Worm (Caenorhabditis elegans) whole organism, L2 larva: ENCODE measurements around the gene dph-3.

Experiments used
- C34F6.9 ChIP-seq: fragments of 150-350 bp; optimal IDR thresholded peaks from 2 replicates; lab custom pipeline; 2014; ENCODE audit warnings: missing biosample characterization, missing genetic modification characterization
- F13H6.1 ChIP-seq: sonication (generic microtip); optimal IDR thresholded peaks from 2 replicates; lab custom pipeline; 2016; ENCODE audit warnings: missing genetic modification characterization, missing compliant biosample characterization
- R02D3.7 ChIP-seq: fragments of 150-350 bp; optimal IDR thresholded peaks from 2 replicates; lab custom pipeline; 2014; ENCODE audit warnings: missing biosample characterization, missing genetic modification characterization
- Y55F3AM.14 ChIP-seq: fragments of 200-800 bp; sonication (Bioruptor generic); optimal IDR thresholded peaks from 2 replicates; lab custom pipeline; 2018; ENCODE audit warnings: mild to moderate bottlenecking, missing genetic modification characterization, missing compliant biosample characterization
- ZK546.5 ChIP-seq: sonication (generic microtip); optimal IDR thresholded peaks from 2 replicates; lab custom pipeline; 2017; ENCODE audit warnings: missing biosample characterization, missing genetic modification characterization
- alr-1 ChIP-seq: fragments of 150-350 bp; optimal IDR thresholded peaks from 2 replicates; lab custom pipeline; 2014; ENCODE audit warnings: missing biosample characterization, missing genetic modification characterization
- aly-2 ChIP-seq: fragments of 150-350 bp; optimal IDR thresholded peaks from 2 replicates; lab custom pipeline; 2014; ENCODE audit warnings: missing biosample characterization, missing genetic modification characterization
- ama-1 ChIP-seq: fragments of 150-350 bp; optimal IDR thresholded peaks from 2 replicates; lab custom pipeline; 2018; ENCODE audit warnings: inconsistent platforms
- blmp-1 ChIP-seq: sonication (generic microtip); optimal IDR thresholded peaks from 2 replicates; lab custom pipeline; 2017; ENCODE audit warnings: missing genetic modification characterization, mild to moderate bottlenecking, missing compliant biosample characterization, antibody characterized with exemption, moderate library complexity; ENCODE audit not compliant: insufficient read depth
- ceh-16 ChIP-seq: fragments of 150-350 bp; optimal IDR thresholded peaks from 2 replicates; lab custom pipeline; 2014; ENCODE audit warnings: missing biosample characterization, missing genetic modification characterization
- ceh-82 ChIP-seq: fragments of 150-350 bp; optimal IDR thresholded peaks from 2 replicates; lab custom pipeline; 2014; ENCODE audit warnings: missing biosample characterization, missing genetic modification characterization
- crh-2 ChIP-seq: sonication (generic microtip); optimal IDR thresholded peaks from 2 replicates; lab custom pipeline; 2017; ENCODE audit warnings: missing biosample characterization, missing genetic modification characterization
- dmd-4 ChIP-seq: sonication (generic microtip); optimal IDR thresholded peaks from 2 replicates; lab custom pipeline; 2017; ENCODE audit warnings: missing biosample characterization, missing genetic modification characterization
- egl-27 ChIP-seq: sonication (generic microtip); optimal IDR thresholded peaks from 3 replicates; lab custom pipeline; 2017; ENCODE audit warnings: missing biosample characterization, missing genetic modification reagents, missing genetic modification characterization
- elt-1 ChIP-seq: fragments of 150-350 bp; optimal IDR thresholded peaks from 2 replicates; lab custom pipeline; 2014; ENCODE audit warnings: missing biosample characterization, missing genetic modification characterization
- elt-3 ChIP-seq: sonication (generic microtip); optimal IDR thresholded peaks from 2 replicates; lab custom pipeline; 2017; ENCODE audit warnings: missing biosample characterization, missing genetic modification characterization
- fos-1 ChIP-seq: fragments of 150-350 bp; optimal IDR thresholded peaks from 2 replicates; lab custom pipeline; 2014; ENCODE audit warnings: missing biosample characterization, missing genetic modification characterization
- gmeb-1 ChIP-seq: fragments of 150-350 bp; optimal IDR thresholded peaks from 2 replicates; lab custom pipeline; 2014; ENCODE audit warnings: missing biosample characterization, missing genetic modification characterization
- lin-11 ChIP-seq: fragments of 150-350 bp; sonication (generic microtip); optimal IDR thresholded peaks from 2 replicates; lab custom pipeline; 2014; ENCODE audit warnings: missing biosample characterization, missing genetic modification characterization, inconsistent platforms, mixed read lengths
- lin-13 ChIP-seq: fragments of 150-350 bp; optimal IDR thresholded peaks from 2 replicates; lab custom pipeline; 2014; ENCODE audit warnings: missing biosample characterization, missing genetic modification reagents, missing genetic modification characterization
- lin-39 ChIP-seq: fragments of 150-350 bp; optimal IDR thresholded peaks from 2 replicates; lab custom pipeline; 2014; ENCODE audit warnings: missing biosample characterization, missing genetic modification reagents, missing genetic modification characterization
- lsy-2 ChIP-seq, 2 experiments: fragments of 150-350 bp in 1 of 2; sonication (generic microtip) in 1 of 2; optimal IDR thresholded peaks; 2 replicates each; lab custom pipeline; 2014 to 2017; ENCODE audit warnings: missing biosample characterization in 2 of 2, missing genetic modification characterization in 2 of 2
- mab-5 ChIP-seq: fragments of 150-350 bp; optimal IDR thresholded peaks from 2 replicates; lab custom pipeline; 2014; ENCODE audit warnings: missing biosample characterization, missing genetic modification characterization
- mbf-1 ChIP-seq: sonication (generic microtip); optimal IDR thresholded peaks from 2 replicates; lab custom pipeline; 2017; ENCODE audit warnings: missing biosample characterization, missing genetic modification characterization
- mdl-1 ChIP-seq, 2 experiments: fragments of 150-350 bp in 1 of 2; sonication (generic microtip) in 1 of 2; optimal IDR thresholded peaks; 2 replicates each; lab custom pipeline; 2017; ENCODE audit warnings: missing biosample characterization in 2 of 2, missing genetic modification characterization in 2 of 2
- nhr-10 ChIP-seq: sonication (generic microtip); optimal IDR thresholded peaks from 2 replicates; lab custom pipeline; 2017; ENCODE audit warnings: missing biosample characterization, missing genetic modification characterization
- nhr-11 ChIP-seq: fragments of 150-350 bp; optimal IDR thresholded peaks from 2 replicates; lab custom pipeline; 2014; ENCODE audit warnings: missing biosample characterization, missing genetic modification characterization
- nhr-12 ChIP-seq: fragments of 150-350 bp; optimal IDR thresholded peaks from 2 replicates; lab custom pipeline; 2014; ENCODE audit warnings: missing biosample characterization, missing genetic modification characterization
- nhr-129 ChIP-seq: fragments of 150-350 bp; optimal IDR thresholded peaks from 2 replicates; lab custom pipeline; 2014; ENCODE audit warnings: missing biosample characterization, missing genetic modification characterization
- nhr-21 ChIP-seq: fragments of 150-350 bp; optimal IDR thresholded peaks from 2 replicates; lab custom pipeline; 2014; ENCODE audit warnings: missing biosample characterization, missing genetic modification characterization
- nhr-23 ChIP-seq: fragments of 150-350 bp; optimal IDR thresholded peaks from 2 replicates; lab custom pipeline; 2014; ENCODE audit warnings: missing biosample characterization, missing genetic modification reagents, missing genetic modification characterization
- nhr-237 ChIP-seq: fragments of 150-350 bp; optimal IDR thresholded peaks from 2 replicates; lab custom pipeline; 2014; ENCODE audit warnings: missing biosample characterization, missing genetic modification characterization
- nhr-25 ChIP-seq: fragments of 150-350 bp; sonication (generic microtip); optimal IDR thresholded peaks from 3 replicates; lab custom pipeline; 2014; ENCODE audit warnings: missing biosample characterization, missing genetic modification characterization
- nhr-6 ChIP-seq: fragments of 150-350 bp; optimal IDR thresholded peaks from 2 replicates; lab custom pipeline; 2014; ENCODE audit warnings: missing biosample characterization, missing genetic modification characterization
- nhr-77 ChIP-seq: fragments of 150-350 bp; optimal IDR thresholded peaks from 2 replicates; lab custom pipeline; 2014; ENCODE audit warnings: missing biosample characterization, missing genetic modification characterization
- peb-1 ChIP-seq: fragments of 150-350 bp; optimal IDR thresholded peaks from 2 replicates; lab custom pipeline; 2014; ENCODE audit warnings: missing biosample characterization, missing genetic modification characterization
- sem-4 ChIP-seq: fragments of 150-350 bp; optimal IDR thresholded peaks from 2 replicates; lab custom pipeline; 2014; ENCODE audit warnings: missing biosample characterization, missing genetic modification reagents, missing genetic modification characterization
- skn-1 ChIP-seq: sonication (generic microtip); optimal IDR thresholded peaks from 2 replicates; lab custom pipeline; 2017; ENCODE audit warnings: missing biosample characterization, missing genetic modification characterization
- sma-3 ChIP-seq: sonication (generic microtip); optimal IDR thresholded peaks from 2 replicates; lab custom pipeline; 2016; ENCODE audit warnings: missing genetic modification reagents, missing genetic modification characterization, missing compliant biosample characterization
- sma-9 ChIP-seq, 2 experiments: fragments of 150-350 bp in 1 of 2; sonication (generic microtip) in 1 of 2; optimal IDR thresholded peaks; 2 replicates each; lab custom pipeline; 2014 to 2016; ENCODE audit warnings: missing genetic modification characterization in 2 of 2, mild to moderate bottlenecking in 1 of 2, missing biosample characterization in 1 of 2, missing compliant biosample characterization in 1 of 2, missing genetic modification reagents in 1 of 2, moderate library complexity in 1 of 2
- snpc-4 ChIP-seq: fragments of 150-350 bp; optimal IDR thresholded peaks from 2 replicates; lab custom pipeline; 2014; ENCODE audit warnings: missing biosample characterization, missing genetic modification characterization
- unc-39 ChIP-seq: fragments of 150-350 bp; optimal IDR thresholded peaks from 2 replicates; lab custom pipeline; 2014; ENCODE audit warnings: missing biosample characterization, missing genetic modification characterization
- unc-55 ChIP-seq: fragments of 150-350 bp; sonication (generic microtip); optimal IDR thresholded peaks from 3 replicates; lab custom pipeline; 2014; ENCODE audit warnings: missing biosample characterization, missing genetic modification reagents, missing genetic modification characterization
- unc-62 ChIP-seq: fragments of 150-350 bp; optimal IDR thresholded peaks from 2 replicates; lab custom pipeline; 2014; ENCODE audit warnings: missing biosample characterization, missing genetic modification reagents, missing genetic modification characterization
- zag-1 ChIP-seq: fragments of 150-350 bp; optimal IDR thresholded peaks from 2 replicates; lab custom pipeline; 2014; ENCODE audit warnings: missing biosample characterization, missing genetic modification characterization
- ztf-1 ChIP-seq: fragments of 200-800 bp; sonication (Bioruptor generic); conservative IDR thresholded peaks from 2 replicates; pipeline ENCODE4 v1.3.6; 2022; ENCODE audit warnings: missing genetic modification characterization, missing compliant biosample characterization
- ztf-11 ChIP-seq: sonication (generic microtip); optimal IDR thresholded peaks from 2 replicates; lab custom pipeline; 2017; ENCODE audit warnings: missing biosample characterization, missing genetic modification characterization
- ztf-4 ChIP-seq: fragments of 150-350 bp; optimal IDR thresholded peaks from 2 replicates; lab custom pipeline; 2014; ENCODE audit warnings: missing biosample characterization, missing genetic modification characterization

dph-3 gene

DNA sequence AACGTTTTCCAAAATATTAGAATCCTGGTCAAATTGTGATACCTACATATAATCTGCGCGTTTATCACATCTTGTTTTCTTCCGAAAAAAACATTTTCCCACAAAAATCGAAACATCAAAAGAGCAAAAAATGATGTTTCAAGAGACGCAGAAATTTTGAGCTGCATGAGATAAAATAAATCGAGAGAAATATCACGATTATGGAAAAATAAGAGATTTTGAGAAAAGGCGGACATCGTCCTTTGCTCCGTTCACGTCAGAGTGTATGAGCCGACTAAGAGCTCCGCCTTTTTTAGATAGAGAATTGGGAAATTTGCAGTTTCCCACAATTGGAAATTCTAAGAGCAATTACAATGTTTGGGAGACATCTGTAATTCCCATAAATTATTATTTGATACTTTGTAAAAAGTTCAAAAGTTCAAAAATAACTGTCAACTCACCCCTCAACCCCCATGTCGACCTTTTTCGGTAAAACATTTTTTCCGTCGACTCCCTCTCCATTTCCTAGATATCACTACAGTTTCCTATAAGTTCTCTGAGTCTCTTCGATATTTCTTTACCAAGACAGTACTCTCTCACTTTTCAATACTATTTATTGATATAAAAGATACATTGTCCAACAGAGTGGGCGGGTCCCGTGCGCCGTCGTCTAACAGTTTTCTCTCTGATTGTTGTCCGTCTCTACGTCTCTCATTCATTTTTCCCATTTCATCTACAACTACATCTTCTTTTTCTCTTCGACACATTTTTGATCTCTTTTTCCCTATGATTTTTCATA, 49.9 kb downstream of the dph-3 start:
- TF ChIP-seq zag-1 (tag; lab: Kevin White, UChicago) (no peak), ztf-11 (tag; lab: Kevin White, UChicago) (no peak), Y55F3AM.14 (GFP tag; lab: Kevin White, UChicago) (no peak), mdl-1 (tag; optimal IDR thresholded peaks at IDR 0.05; lab: Kevin White, UChicago) (no peak), ZK546.5 (no peak), aly-2 (tag; lab: Kevin White, UChicago) (no peak), mbf-1 (tag; lab: Kevin White, UChicago) (no peak), lin-39 (tag; lab: Kevin White, UChicago) (no peak), elt-1 (no peak), gmeb-1 (peak; percentile 55), F13H6.1 (peak; percentile 27), unc-62 (no peak), alr-1 (tag; lab: Kevin White, UChicago) (no peak), nhr-11 (tag; lab: Kevin White, UChicago) (no peak), skn-1 (tag; lab: Kevin White, UChicago) (no peak), R02D3.7 (tag; lab: Kevin White, UChicago) (no peak), egl-27 (tag; lab: Kevin White, UChicago) (no peak), sma-9 (GFP tag; optimal IDR thresholded peaks at IDR 0.05; lab: Kevin White, UChicago) (peak; percentile 59), sma-9 (tag; optimal IDR thresholded peaks at IDR 0.05; lab: Kevin White, UChicago) (no peak), nhr-25 (tag; lab: Kevin White, UChicago) (peak; percentile 69), lin-13 (no peak), elt-3 (tag; lab: Kevin White, UChicago) (no peak), nhr-6 (tag; lab: Kevin White, UChicago) (no peak), mab-5 (no peak), ztf-1 (GFP tag; lab: Robert Waterston, UW) (no peak), lin-11 (tag; lab: Kevin White, UChicago) (no peak), nhr-10 (tag; lab: Kevin White, UChicago) (no peak), C34F6.9 (tag; lab: Kevin White, UChicago) (no peak), ama-1 (no peak), unc-55 (GFP tag; lab: Kevin White, UChicago) (no peak), lsy-2 (tag; optimal IDR thresholded peaks at IDR 0.05; lab: Kevin White, UChicago) (no peak), sma-3 (GFP tag; lab: Kevin White, UChicago) (peak; percentile 60), sem-4 (tag; lab: Kevin White, UChicago) (no peak), ceh-82 (tag; lab: Kevin White, UChicago) (no peak), snpc-4 (tag; lab: Kevin White, UChicago) (no peak), nhr-129 (tag; lab: Kevin White, UChicago) (peak; percentile 1), crh-2 (tag; lab: Kevin White, UChicago) (peak; percentile 62), nhr-12 (no peak), nhr-237 (no peak), blmp-1 (tag; lab: Kevin White, UChicago) (peak; percentile 51), nhr-23 (tag; lab: Kevin White, UChicago) (no peak), peb-1 (no peak), fos-1 (tag; lab: Kevin White, UChicago) (peak; percentile 73), dmd-4 (tag; lab: Kevin White, UChicago) (no peak), unc-39 (tag; lab: Kevin White, UChicago) (no peak), ceh-16 (tag; lab: Kevin White, UChicago) (no peak), ztf-4 (tag; lab: Kevin White, UChicago) (no peak), nhr-21 (tag; lab: Kevin White, UChicago) (peak; percentile 53), nhr-77 (no peak)
